Worm (Caenorhabditis elegans): Measurements from ENCODE around the gene C09G5.7.

DNA sequence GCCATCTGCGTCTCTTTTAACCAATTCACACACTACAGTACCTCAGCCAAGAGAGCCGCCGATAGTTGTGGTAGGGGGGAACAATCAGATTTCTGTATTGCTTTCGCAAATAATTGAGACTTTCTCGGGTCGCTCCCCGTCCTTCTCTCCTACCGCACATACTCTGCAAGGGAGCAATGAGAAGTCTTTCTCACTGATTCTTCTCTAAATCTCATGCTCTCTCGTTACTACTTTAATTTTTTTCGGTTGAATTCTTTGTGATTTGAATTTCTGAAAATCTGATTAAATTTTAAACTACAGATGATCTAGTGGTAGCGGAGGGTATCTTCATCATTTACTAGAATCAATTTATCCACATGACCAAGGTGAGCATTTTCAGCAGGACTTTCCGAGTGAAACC, 39.4 kb upstream of the C09G5.7 start, which contains the start of gene ptb-1:
- no peak for TF ChIP-seq him-1 (tag; optimal IDR thresholded peaks at IDR 0.05)
- no peak for TF ChIP-seq dao-5 (tag; optimal IDR thresholded peaks at IDR 0.05)

Measured in whole organism, L4/young adult.